Worm (Caenorhabditis elegans) whole organism, L3 larva: ENCODE measurements around the gene nduc-2.

Experiments
- ZK546.5 ChIP-seq: sonication (generic microtip); optimal IDR thresholded peaks from 2 replicates; lab custom pipeline; 2017; ENCODE audit warnings: missing biosample characterization, missing genetic modification characterization
- ama-1 ChIP-seq: fragments of 150-350 bp; optimal IDR thresholded peaks from 2 replicates; lab custom pipeline; 2018
- ceh-16 ChIP-seq: sonication (generic microtip); optimal IDR thresholded peaks from 2 replicates; lab custom pipeline; 2017; ENCODE audit warnings: missing biosample characterization, missing genetic modification characterization
- ceh-28 ChIP-seq: fragments of 150-350 bp; optimal IDR thresholded peaks from 2 replicates; lab custom pipeline; 2014; ENCODE audit warnings: missing biosample characterization, missing genetic modification reagents, missing genetic modification characterization
- egl-5 ChIP-seq: fragments of 150-350 bp; optimal IDR thresholded peaks from 2 replicates; lab custom pipeline; 2017; ENCODE audit warnings: missing biosample characterization, missing genetic modification reagents, missing genetic modification characterization, inconsistent platforms
- elt-1 ChIP-seq: fragments of 150-350 bp; optimal IDR thresholded peaks from 2 replicates; lab custom pipeline; 2014; ENCODE audit warnings: missing biosample characterization, missing genetic modification characterization
- elt-2 ChIP-seq: sonication (generic microtip); optimal IDR thresholded peaks from 2 replicates; lab custom pipeline; 2016; ENCODE audit warnings: missing genetic modification reagents, mild to moderate bottlenecking, missing genetic modification characterization, missing compliant biosample characterization
- elt-3 ChIP-seq, 3 experiments: fragments of 150-350 bp in 1 of 3; sonication (generic microtip) in 2 of 3; optimal IDR thresholded peaks; 2 replicates in 2 of 3; 4 replicates in 1 of 3; lab custom pipeline; 2014 to 2017; ENCODE audit warnings: missing biosample characterization in 3 of 3, missing genetic modification characterization in 3 of 3
- fkh-10 ChIP-seq: sonication (generic microtip); optimal IDR thresholded peaks from 2 replicates; lab custom pipeline; 2017; ENCODE audit warnings: missing biosample characterization, missing genetic modification reagents, missing genetic modification characterization
- fos-1 ChIP-seq: fragments of 150-350 bp; optimal IDR thresholded peaks from 2 replicates; lab custom pipeline; 2014; ENCODE audit warnings: missing biosample characterization, missing genetic modification characterization
- hmg-11 ChIP-seq: sonication (generic microtip); optimal IDR thresholded peaks from 2 replicates; lab custom pipeline; 2016; ENCODE audit warnings: missing genetic modification characterization, missing compliant biosample characterization
- lin-15B ChIP-seq: fragments of 150-350 bp; optimal IDR thresholded peaks from 2 replicates; lab custom pipeline; 2014; ENCODE audit warnings: missing biosample characterization, missing genetic modification characterization
- lin-39 ChIP-seq: fragments of 150-350 bp; optimal IDR thresholded peaks from 2 replicates; lab custom pipeline; 2018; ENCODE audit warnings: missing biosample characterization, missing genetic modification reagents, missing genetic modification characterization
- mml-1 ChIP-seq: fragments of 150-350 bp; sonication (generic microtip); optimal IDR thresholded peaks from 3 replicates; lab custom pipeline; 2014; ENCODE audit warnings: missing biosample characterization, missing genetic modification characterization
- nfya-1 ChIP-seq: sonication (generic microtip); optimal IDR thresholded peaks from 2 replicates; lab custom pipeline; 2017; ENCODE audit warnings: missing genetic modification characterization, mild to moderate bottlenecking, missing compliant biosample characterization, antibody characterized with exemption, moderate library complexity; ENCODE audit not compliant: insufficient read depth
- nhr-11 ChIP-seq: fragments of 150-350 bp; optimal IDR thresholded peaks from 2 replicates; lab custom pipeline; 2014; ENCODE audit warnings: missing biosample characterization, missing genetic modification characterization
- nhr-23 ChIP-seq: fragments of 150-350 bp; optimal IDR thresholded peaks from 2 replicates; lab custom pipeline; 2014; ENCODE audit warnings: missing biosample characterization, missing genetic modification reagents, missing genetic modification characterization
- nhr-237 ChIP-seq: fragments of 150-350 bp; optimal IDR thresholded peaks from 2 replicates; lab custom pipeline; 2014; ENCODE audit warnings: missing biosample characterization, missing genetic modification characterization
- nhr-25 ChIP-seq: sonication (generic microtip); optimal IDR thresholded peaks from 2 replicates; lab custom pipeline; 2017; ENCODE audit warnings: missing biosample characterization, missing genetic modification characterization
- nhr-43 ChIP-seq: sonication (generic microtip); optimal IDR thresholded peaks from 2 replicates; lab custom pipeline; 2016; ENCODE audit warnings: mild to moderate bottlenecking, missing genetic modification characterization, missing compliant biosample characterization; ENCODE audit not compliant: poor library complexity, severe bottlenecking
- pha-4 ChIP-seq: fragments of 150-350 bp; optimal IDR thresholded peaks from 2 replicates; lab custom pipeline; 2014; ENCODE audit warnings: missing biosample characterization, missing genetic modification reagents, missing genetic modification characterization
- sea-2 ChIP-seq: fragments of 150-350 bp; sonication (generic microtip); optimal IDR thresholded peaks from 4 replicates; lab custom pipeline; 2014; ENCODE audit warnings: missing biosample characterization, missing genetic modification reagents, missing genetic modification characterization
- skn-1 ChIP-seq: fragments of 150-350 bp; optimal IDR thresholded peaks from 2 replicates; lab custom pipeline; 2014; ENCODE audit warnings: missing biosample characterization, missing genetic modification characterization
- tbx-2 ChIP-seq: sonication (generic microtip); optimal IDR thresholded peaks from 2 replicates; lab custom pipeline; 2016; ENCODE audit warnings: mild to moderate bottlenecking, missing genetic modification characterization, missing compliant biosample characterization
- unc-39 ChIP-seq: sonication (generic microtip); optimal IDR thresholded peaks from 4 replicates; lab custom pipeline; 2017; ENCODE audit warnings: missing biosample characterization, missing genetic modification characterization
- zag-1 ChIP-seq: fragments of 150-350 bp; optimal IDR thresholded peaks from 2 replicates; lab custom pipeline; 2014; ENCODE audit warnings: missing biosample characterization, missing genetic modification characterization
- ztf-4 ChIP-seq: fragments of 150-350 bp; optimal IDR thresholded peaks from 2 replicates; lab custom pipeline; 2014; ENCODE audit warnings: missing biosample characterization, missing genetic modification characterization

The nduc-2 gene

DNA sequence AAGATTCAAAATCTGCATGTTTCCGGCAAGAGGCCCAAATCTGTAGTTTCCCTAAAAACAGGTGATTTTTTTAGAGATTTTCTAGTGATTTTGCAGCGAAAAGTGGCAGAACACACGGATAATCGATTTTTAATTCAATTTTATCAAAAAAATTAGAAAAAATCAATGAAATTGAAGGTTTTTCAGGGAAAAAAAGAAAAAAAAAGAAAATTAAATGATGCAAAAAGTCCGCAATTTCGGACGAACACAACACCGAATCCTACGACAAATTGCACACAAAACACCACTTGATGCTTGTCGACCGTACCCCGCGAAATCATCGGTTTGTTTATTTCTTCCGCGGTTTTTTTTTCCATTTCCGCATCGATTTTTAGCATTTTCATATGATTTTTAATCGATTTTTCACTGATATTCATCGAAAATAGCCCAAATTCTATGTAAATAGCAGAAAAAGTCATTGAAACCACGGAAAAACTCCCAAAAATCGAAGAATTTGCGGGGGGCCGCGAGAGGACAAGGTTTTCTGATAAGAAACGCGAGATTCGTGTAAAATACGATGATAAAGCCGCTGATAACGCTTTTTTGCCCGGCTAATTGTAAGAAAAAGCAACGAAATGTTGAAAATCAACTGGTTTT lies 28.4 kb downstream of the nduc-2 start, which contains the start of gene tufm-1:
Gene tufm-1 (minus strand): TSS at position 51 of the 636 bp plus-strand sequence.
- TF ChIP-seq fkh-10 (no peak), elt-2 (tag; lab: Kevin White, UChicago) (peak; percentile 48), elt-1 (no peak), lin-15B (tag; lab: Kevin White, UChicago) (peak; percentile 76), lin-39 (tag; lab: Kevin White, UChicago) (peak; percentile 18), hmg-11 (peak; percentile 61), pha-4 (tag; lab: Kevin White, UChicago) (peak; percentile 74), nfya-1 (tag; lab: Kevin White, UChicago) (peak; percentile 90), ceh-28 (tag; lab: Kevin White, UChicago) (peak; percentile 36), unc-39 (tag; lab: Kevin White, UChicago) (no peak), skn-1 (tag; lab: Kevin White, UChicago) (peak; percentile 23), egl-5 (peak; percentile 37)

DNA sequence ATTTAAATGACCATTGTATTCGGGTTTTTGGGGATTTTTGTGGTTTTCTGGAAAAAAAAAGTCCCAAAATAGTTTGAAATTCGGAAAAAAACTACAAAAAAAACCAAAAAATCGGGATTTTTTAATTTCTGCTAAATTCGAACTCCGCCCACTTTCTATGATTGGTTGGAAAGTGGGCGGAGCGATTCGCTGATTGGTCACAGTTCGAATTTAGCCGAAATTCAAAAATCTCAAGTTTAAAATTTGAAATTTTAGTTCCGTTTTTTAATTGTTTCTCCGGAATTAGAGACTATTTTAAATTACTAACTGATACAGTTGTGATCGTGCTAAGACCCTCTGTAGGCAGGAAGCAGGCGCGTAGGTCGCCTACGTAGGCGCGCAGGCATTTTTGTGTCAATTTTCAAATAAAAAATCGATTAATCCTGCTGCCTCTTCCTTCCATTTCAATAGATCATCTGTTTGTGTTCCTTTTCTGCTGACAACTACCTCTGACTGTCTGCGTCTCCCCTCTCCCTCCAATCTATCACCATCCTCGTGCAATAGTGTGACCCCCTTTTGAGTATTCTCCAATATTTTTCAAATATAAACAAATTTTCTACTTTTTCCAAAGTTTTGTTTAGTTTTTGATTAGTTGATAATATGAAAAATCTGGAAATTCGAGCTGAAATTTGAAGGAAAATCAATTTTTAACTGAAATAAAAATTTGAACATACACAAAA lies 29.7 kb downstream of the nduc-2 start:
- TF ChIP-seq nfya-1 (tag; lab: Kevin White, UChicago) (peak; percentile 93), nhr-11 (no peak), pha-4 (tag; lab: Kevin White, UChicago) (peak; percentile 48), nhr-23 (tag; lab: Kevin White, UChicago) (peak; percentile 0), elt-3 (tag; optimal IDR thresholded peaks at IDR 0.05; lab: Kevin White, UChicago) (no peak)

DNA sequence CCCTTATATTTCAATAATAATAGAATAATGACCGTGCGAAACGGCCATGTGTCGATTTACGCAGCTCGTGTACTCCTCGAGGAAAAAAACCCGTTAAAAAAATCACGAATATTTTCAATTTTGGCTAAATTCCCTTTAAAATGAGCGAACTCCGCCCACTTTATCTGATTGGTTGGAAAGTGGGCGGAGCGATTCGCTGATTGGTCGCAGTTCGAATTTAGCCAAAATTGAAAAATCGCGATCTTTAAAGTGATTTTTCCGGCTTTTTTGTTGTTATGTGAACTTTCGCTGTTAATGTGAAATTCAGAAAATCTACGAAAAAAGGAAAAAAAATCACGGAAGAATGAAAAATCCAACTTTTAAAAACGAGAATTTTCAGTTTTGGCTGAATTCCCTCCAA lies 31.2 kb downstream of the nduc-2 start:
- TF ChIP-seq ama-1 (lab: Kevin White, UChicago): no peak
- TF ChIP-seq nfya-1 (tag; lab: Kevin White, UChicago): peak; percentile 77

DNA sequence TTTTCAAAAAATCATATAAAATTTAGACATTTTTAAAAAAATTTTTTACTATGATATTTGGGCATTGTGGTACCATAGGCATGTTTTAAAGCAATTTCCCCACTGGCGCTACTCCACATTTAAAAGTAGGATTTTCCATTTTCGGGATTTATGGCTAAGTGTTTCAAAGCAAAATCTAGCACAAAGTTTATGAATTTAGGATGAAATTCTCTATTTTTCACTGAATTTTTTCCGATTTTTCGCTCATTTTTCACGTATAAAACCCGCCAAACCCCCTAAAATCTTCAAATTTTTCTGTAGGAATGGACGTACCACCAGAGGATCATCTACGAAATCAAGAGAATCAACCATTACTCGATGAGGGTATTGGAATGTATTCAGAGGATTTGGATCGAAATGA lies 32.3 kb downstream of the nduc-2 start, which contains the start of gene pipp-4P:
Gene pipp-4P (plus strand): TSS at position 301 of the 400 bp plus-strand sequence.
- TF ChIP-seq mml-1 (tag; lab: Kevin White, UChicago) (no peak), sea-2 (GFP tag; lab: Kevin White, UChicago) (no peak), ZK546.5 (tag; lab: Kevin White, UChicago) (no peak), zag-1 (tag; lab: Kevin White, UChicago) (no peak), elt-1 (no peak), nfya-1 (tag; lab: Kevin White, UChicago) (no peak), nhr-25 (tag; lab: Kevin White, UChicago) (no peak), ama-1 (lab: Kevin White, UChicago) (no peak), fkh-10 (no peak)

DNA sequence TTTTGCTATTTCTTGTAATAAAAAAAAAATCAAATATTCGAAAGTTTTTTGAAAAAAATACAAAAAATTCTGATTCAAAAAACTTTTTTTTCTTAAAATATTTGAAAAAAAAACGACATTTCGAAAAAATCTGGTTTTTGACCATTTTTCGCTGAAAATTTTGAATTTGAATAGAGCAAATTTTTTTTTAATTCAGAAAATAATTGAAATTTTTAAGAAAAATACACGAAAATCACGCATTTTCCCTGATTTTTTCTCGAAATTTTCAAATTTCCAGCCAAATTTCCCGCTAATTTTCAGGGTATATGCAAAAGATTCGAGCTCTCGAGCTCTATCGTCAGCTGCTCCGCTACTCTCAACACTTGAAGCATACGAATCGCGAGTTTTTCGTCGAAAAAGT lies 40.1 kb downstream of the nduc-2 start, which contains the start of gene Y71H2AM.1:
Gene Y71H2AM.1 (plus strand): TSS at position 301 of the 400 bp plus-strand sequence.
- TF ChIP-seq elt-3 (tag; optimal IDR thresholded peaks at IDR 0.05; lab: Kevin White, UChicago): no peak
- no peak for TF ChIP-seq fkh-10
- TF ChIP-seq ceh-16: no peak
- no peak for TF ChIP-seq nfya-1 (tag; lab: Kevin White, UChicago)
- no peak for TF ChIP-seq ztf-4
- TF ChIP-seq ZK546.5 (tag; lab: Kevin White, UChicago): no peak
- TF ChIP-seq fos-1 (tag; lab: Kevin White, UChicago): no peak
- TF ChIP-seq nhr-237: no peak
- no peak for TF ChIP-seq tbx-2
- TF ChIP-seq nhr-43 (tag; lab: Kevin White, UChicago): no peak

DNA sequence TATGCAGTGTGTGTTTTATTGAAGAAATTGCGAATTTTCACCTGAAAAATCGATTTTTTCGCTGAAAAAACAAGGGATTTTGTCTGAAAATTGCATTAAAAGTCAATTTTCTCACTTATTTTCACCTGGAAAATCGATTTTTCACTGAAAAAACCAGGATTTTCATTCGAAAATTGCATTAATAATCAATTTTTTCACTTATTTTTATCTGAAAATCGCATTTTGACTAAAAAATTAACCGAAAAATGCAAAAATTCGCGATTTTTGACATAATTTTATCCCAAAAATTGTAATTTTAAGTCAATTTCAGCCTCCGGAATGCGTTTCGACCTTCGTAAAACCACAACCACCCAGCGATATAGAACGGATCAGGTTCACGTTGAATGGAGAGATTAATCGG lies 45.8 kb downstream of the nduc-2 start, which contains the start of gene Y71H2AM.29:
Gene Y71H2AM.29 (plus strand): TSS at position 301 of the 400 bp plus-strand sequence.
- no peak for TF ChIP-seq nhr-11
- no peak for TF ChIP-seq unc-39 (tag; lab: Kevin White, UChicago)
- no peak for TF ChIP-seq nfya-1 (tag; lab: Kevin White, UChicago)
- no peak for TF ChIP-seq nhr-25 (tag; lab: Kevin White, UChicago)
- TF ChIP-seq sea-2 (GFP tag; lab: Kevin White, UChicago): no peak
- no peak for TF ChIP-seq nhr-43 (tag; lab: Kevin White, UChicago)
